Worm (Caenorhabditis elegans) whole organism, L2 larva: ENCODE measurements around the gene str-15.

Experiments used
- C34F6.9 ChIP-seq: fragments of 150-350 bp; optimal IDR thresholded peaks from 2 replicates; lab custom pipeline; 2014; ENCODE audit warnings: missing biosample characterization, missing genetic modification characterization
- F13H6.1 ChIP-seq: sonication (generic microtip); optimal IDR thresholded peaks from 2 replicates; lab custom pipeline; 2016; ENCODE audit warnings: missing genetic modification characterization, missing compliant biosample characterization
- R02D3.7 ChIP-seq: fragments of 150-350 bp; optimal IDR thresholded peaks from 2 replicates; lab custom pipeline; 2014; ENCODE audit warnings: missing biosample characterization, missing genetic modification characterization
- Y55F3AM.14 ChIP-seq: fragments of 200-800 bp; sonication (Bioruptor generic); optimal IDR thresholded peaks from 2 replicates; lab custom pipeline; 2018; ENCODE audit warnings: mild to moderate bottlenecking, missing genetic modification characterization, missing compliant biosample characterization
- alr-1 ChIP-seq: fragments of 150-350 bp; optimal IDR thresholded peaks from 2 replicates; lab custom pipeline; 2014; ENCODE audit warnings: missing biosample characterization, missing genetic modification characterization
- ama-1 ChIP-seq: fragments of 150-350 bp; optimal IDR thresholded peaks from 2 replicates; lab custom pipeline; 2018; ENCODE audit warnings: inconsistent platforms
- blmp-1 ChIP-seq: sonication (generic microtip); optimal IDR thresholded peaks from 2 replicates; lab custom pipeline; 2017; ENCODE audit warnings: missing genetic modification characterization, mild to moderate bottlenecking, missing compliant biosample characterization, antibody characterized with exemption, moderate library complexity; ENCODE audit not compliant: insufficient read depth
- crh-2 ChIP-seq: sonication (generic microtip); optimal IDR thresholded peaks from 2 replicates; lab custom pipeline; 2017; ENCODE audit warnings: missing biosample characterization, missing genetic modification characterization
- egl-27 ChIP-seq: sonication (generic microtip); optimal IDR thresholded peaks from 3 replicates; lab custom pipeline; 2017; ENCODE audit warnings: missing biosample characterization, missing genetic modification reagents, missing genetic modification characterization
- elt-3 ChIP-seq: sonication (generic microtip); optimal IDR thresholded peaks from 2 replicates; lab custom pipeline; 2017; ENCODE audit warnings: missing biosample characterization, missing genetic modification characterization
- fos-1 ChIP-seq: fragments of 150-350 bp; optimal IDR thresholded peaks from 2 replicates; lab custom pipeline; 2014; ENCODE audit warnings: missing biosample characterization, missing genetic modification characterization
- gmeb-1 ChIP-seq: fragments of 150-350 bp; optimal IDR thresholded peaks from 2 replicates; lab custom pipeline; 2014; ENCODE audit warnings: missing biosample characterization, missing genetic modification characterization
- lin-11 ChIP-seq: fragments of 150-350 bp; sonication (generic microtip); optimal IDR thresholded peaks from 2 replicates; lab custom pipeline; 2014; ENCODE audit warnings: missing biosample characterization, missing genetic modification characterization, inconsistent platforms, mixed read lengths
- lin-13 ChIP-seq: fragments of 150-350 bp; optimal IDR thresholded peaks from 2 replicates; lab custom pipeline; 2014; ENCODE audit warnings: missing biosample characterization, missing genetic modification reagents, missing genetic modification characterization
- lin-39 ChIP-seq: fragments of 150-350 bp; optimal IDR thresholded peaks from 2 replicates; lab custom pipeline; 2014; ENCODE audit warnings: missing biosample characterization, missing genetic modification reagents, missing genetic modification characterization
- lsy-2 ChIP-seq, 2 experiments: fragments of 150-350 bp in 1 of 2; sonication (generic microtip) in 1 of 2; optimal IDR thresholded peaks; 2 replicates each; lab custom pipeline; 2014 to 2017; ENCODE audit warnings: missing biosample characterization in 2 of 2, missing genetic modification characterization in 2 of 2
- mbf-1 ChIP-seq: sonication (generic microtip); optimal IDR thresholded peaks from 2 replicates; lab custom pipeline; 2017; ENCODE audit warnings: missing biosample characterization, missing genetic modification characterization
- mdl-1 ChIP-seq, 2 experiments: fragments of 150-350 bp in 1 of 2; sonication (generic microtip) in 1 of 2; optimal IDR thresholded peaks; 2 replicates each; lab custom pipeline; 2017; ENCODE audit warnings: missing biosample characterization in 2 of 2, missing genetic modification characterization in 2 of 2
- nhr-10 ChIP-seq: sonication (generic microtip); optimal IDR thresholded peaks from 2 replicates; lab custom pipeline; 2017; ENCODE audit warnings: missing biosample characterization, missing genetic modification characterization
- nhr-11 ChIP-seq: fragments of 150-350 bp; optimal IDR thresholded peaks from 2 replicates; lab custom pipeline; 2014; ENCODE audit warnings: missing biosample characterization, missing genetic modification characterization
- nhr-12 ChIP-seq: fragments of 150-350 bp; optimal IDR thresholded peaks from 2 replicates; lab custom pipeline; 2014; ENCODE audit warnings: missing biosample characterization, missing genetic modification characterization
- nhr-129 ChIP-seq: fragments of 150-350 bp; optimal IDR thresholded peaks from 2 replicates; lab custom pipeline; 2014; ENCODE audit warnings: missing biosample characterization, missing genetic modification characterization
- nhr-21 ChIP-seq: fragments of 150-350 bp; optimal IDR thresholded peaks from 2 replicates; lab custom pipeline; 2014; ENCODE audit warnings: missing biosample characterization, missing genetic modification characterization
- nhr-23 ChIP-seq: fragments of 150-350 bp; optimal IDR thresholded peaks from 2 replicates; lab custom pipeline; 2014; ENCODE audit warnings: missing biosample characterization, missing genetic modification reagents, missing genetic modification characterization
- nhr-237 ChIP-seq: fragments of 150-350 bp; optimal IDR thresholded peaks from 2 replicates; lab custom pipeline; 2014; ENCODE audit warnings: missing biosample characterization, missing genetic modification characterization
- nhr-6 ChIP-seq: fragments of 150-350 bp; optimal IDR thresholded peaks from 2 replicates; lab custom pipeline; 2014; ENCODE audit warnings: missing biosample characterization, missing genetic modification characterization
- nhr-77 ChIP-seq: fragments of 150-350 bp; optimal IDR thresholded peaks from 2 replicates; lab custom pipeline; 2014; ENCODE audit warnings: missing biosample characterization, missing genetic modification characterization
- sem-4 ChIP-seq: fragments of 150-350 bp; optimal IDR thresholded peaks from 2 replicates; lab custom pipeline; 2014; ENCODE audit warnings: missing biosample characterization, missing genetic modification reagents, missing genetic modification characterization
- skn-1 ChIP-seq: sonication (generic microtip); optimal IDR thresholded peaks from 2 replicates; lab custom pipeline; 2017; ENCODE audit warnings: missing biosample characterization, missing genetic modification characterization
- sma-3 ChIP-seq: sonication (generic microtip); optimal IDR thresholded peaks from 2 replicates; lab custom pipeline; 2016; ENCODE audit warnings: missing genetic modification reagents, missing genetic modification characterization, missing compliant biosample characterization
- sma-9 ChIP-seq, 2 experiments: fragments of 150-350 bp in 1 of 2; sonication (generic microtip) in 1 of 2; optimal IDR thresholded peaks; 2 replicates each; lab custom pipeline; 2014 to 2016; ENCODE audit warnings: missing genetic modification characterization in 2 of 2, mild to moderate bottlenecking in 1 of 2, missing biosample characterization in 1 of 2, missing compliant biosample characterization in 1 of 2, missing genetic modification reagents in 1 of 2, moderate library complexity in 1 of 2
- unc-39 ChIP-seq: fragments of 150-350 bp; optimal IDR thresholded peaks from 2 replicates; lab custom pipeline; 2014; ENCODE audit warnings: missing biosample characterization, missing genetic modification characterization
- unc-62 ChIP-seq: fragments of 150-350 bp; optimal IDR thresholded peaks from 2 replicates; lab custom pipeline; 2014; ENCODE audit warnings: missing biosample characterization, missing genetic modification reagents, missing genetic modification characterization
- zag-1 ChIP-seq: fragments of 150-350 bp; optimal IDR thresholded peaks from 2 replicates; lab custom pipeline; 2014; ENCODE audit warnings: missing biosample characterization, missing genetic modification characterization
- ztf-1 ChIP-seq: fragments of 200-800 bp; sonication (Bioruptor generic); conservative IDR thresholded peaks from 2 replicates; pipeline ENCODE4 v1.3.6; 2022; ENCODE audit warnings: missing genetic modification characterization, missing compliant biosample characterization
- ztf-11 ChIP-seq: sonication (generic microtip); optimal IDR thresholded peaks from 2 replicates; lab custom pipeline; 2017; ENCODE audit warnings: missing biosample characterization, missing genetic modification characterization
- ztf-4 ChIP-seq: fragments of 150-350 bp; optimal IDR thresholded peaks from 2 replicates; lab custom pipeline; 2014; ENCODE audit warnings: missing biosample characterization, missing genetic modification characterization

str-15 gene

ce11 chrV:16480919-16481630, 22.5 kb upstream of the str-15 start, which contains the start of the genes F57E7.4 and spig-6:
F57E7.4 (minus strand) TSS chrV:16481019.
spig-6 (plus strand) TSS chrV:16481580.
- TF ChIP-seq sem-4 (no peak), sma-3 (GFP tag; lab: Kevin White, UChicago) (no peak), mdl-1 (tag; optimal IDR thresholded peaks at IDR 0.05; lab: Kevin White, UChicago) (no peak), nhr-10 (tag; lab: Kevin White, UChicago) (no peak), zag-1 (tag; lab: Kevin White, UChicago) (no peak), ztf-1 (no peak), skn-1 (no peak), mbf-1 (tag; lab: Kevin White, UChicago) (no peak), ztf-4 (no peak), Y55F3AM.14 (GFP tag; lab: Kevin White, UChicago) (no peak), nhr-21 (no peak), sma-9 (GFP tag; optimal IDR thresholded peaks at IDR 0.05; lab: Kevin White, UChicago) (no peak), sma-9 (tag; optimal IDR thresholded peaks at IDR 0.05; lab: Kevin White, UChicago) (no peak), lin-13 (GFP tag; lab: Kevin White, UChicago) (no peak)
- TF ChIP-seq, all 48 proteins: peak for 0

ce11 chrV:16479275-16479674, 20.7 kb upstream of the str-15 start, which contains the start of gene T08G3.11:
T08G3.11 (minus strand) TSS chrV:16479375.
- TF ChIP-seq mbf-1 (tag; lab: Kevin White, UChicago) (no peak), ztf-4 (no peak), egl-27 (tag; lab: Kevin White, UChicago) (no peak)

- no peak for TF ChIP-seq ztf-4
- no peak for TF ChIP-seq nhr-23 (tag; lab: Kevin White, UChicago)
- no peak for TF ChIP-seq R02D3.7 (tag; lab: Kevin White, UChicago)
- TF ChIP-seq nhr-11 (tag; lab: Kevin White, UChicago), result no peak
- no peak for TF ChIP-seq alr-1 (tag; lab: Kevin White, UChicago)
- TF ChIP-seq mdl-1 (tag; optimal IDR thresholded peaks at IDR 0.05; lab: Kevin White, UChicago), result no peak
Measured at ce11 chrV:16471995-16472563, 13.5 kb upstream of the str-15 start, which contains the start of gene srw-35. srw-35 (plus strand) TSS chrV:16472513.

DNA sequence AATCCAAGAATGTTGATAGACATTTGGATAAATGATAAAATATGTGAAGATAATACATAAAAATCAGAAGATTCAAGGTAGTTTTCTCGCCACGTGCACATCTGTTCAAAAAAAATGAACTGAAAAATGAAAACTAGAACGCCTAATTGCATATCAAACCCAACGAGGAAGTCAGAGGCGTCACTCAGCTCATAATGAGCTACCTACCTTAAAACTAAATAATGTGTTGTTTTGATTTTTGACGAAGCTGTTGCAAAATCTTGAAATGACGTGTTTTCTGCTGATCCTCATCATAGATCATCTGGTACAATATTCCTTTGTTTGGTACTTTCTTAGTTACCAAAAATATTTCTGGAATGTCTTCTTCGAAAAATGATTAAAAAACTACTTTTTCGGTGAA, 12.3 kb upstream of the str-15 start, which contains the start of gene srh-138:
Gene srh-138, minus strand, starts transcription at position 101 of the 400 bp plus-strand sequence.
- TF ChIP-seq unc-62 (GFP tag; lab: Kevin White, UChicago) (no peak), lin-39 (tag; lab: Kevin White, UChicago) (no peak), skn-1 (no peak), nhr-6 (tag; lab: Kevin White, UChicago) (no peak), nhr-77 (tag; lab: Kevin White, UChicago) (no peak), F13H6.1 (no peak), ztf-11 (tag; lab: Kevin White, UChicago) (no peak), mdl-1 (tag; optimal IDR thresholded peaks at IDR 0.05; lab: Kevin White, UChicago) (no peak), fos-1 (tag; lab: Kevin White, UChicago) (no peak), unc-39 (tag; lab: Kevin White, UChicago) (no peak), lsy-2 (tag; optimal IDR thresholded peaks at IDR 0.05; lab: Kevin White, UChicago) (no peak), ztf-4 (no peak), sma-3 (GFP tag; lab: Kevin White, UChicago) (no peak), nhr-237 (tag; lab: Kevin White, UChicago) (no peak), C34F6.9 (tag; lab: Kevin White, UChicago) (no peak), sem-4 (no peak), crh-2 (tag; lab: Kevin White, UChicago) (no peak)

DNA sequence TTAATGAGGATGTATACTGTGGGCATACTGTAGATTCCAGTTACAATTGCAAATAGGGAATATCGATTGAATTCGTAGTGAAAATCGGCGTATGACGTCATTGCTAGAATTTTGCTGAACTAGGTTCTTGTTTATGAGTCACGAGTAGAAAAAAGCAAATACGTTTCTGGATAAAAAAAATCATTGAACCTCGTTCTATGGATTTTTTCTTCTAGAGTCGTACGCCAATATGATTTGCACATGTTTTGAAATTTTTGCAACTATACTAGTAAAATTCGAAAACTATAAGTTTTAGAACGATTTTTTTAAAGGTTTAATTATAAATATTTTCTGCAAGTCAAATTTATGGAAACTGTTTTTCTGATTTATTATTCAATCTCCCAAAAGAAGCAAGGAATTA, 9.2 kb upstream of the str-15 start, which contains the start of gene sru-44:
Gene sru-44, minus strand, starts transcription at position 101 of the 400 bp plus-strand sequence.
- TF ChIP-seq sem-4 (no peak), nhr-237 (tag; lab: Kevin White, UChicago) (no peak), Y55F3AM.14 (GFP tag; lab: Kevin White, UChicago) (no peak), ama-1 (no peak), C34F6.9 (tag; lab: Kevin White, UChicago) (no peak), lsy-2 (tag; optimal IDR thresholded peaks at IDR 0.05; lab: Kevin White, UChicago) (no peak), sma-3 (GFP tag; lab: Kevin White, UChicago) (no peak), blmp-1 (no peak), nhr-129 (tag; lab: Kevin White, UChicago) (no peak), lin-39 (tag; lab: Kevin White, UChicago) (no peak), lin-11 (tag; lab: Kevin White, UChicago) (no peak), nhr-21 (no peak), nhr-12 (tag; lab: Kevin White, UChicago) (no peak), lin-13 (GFP tag; lab: Kevin White, UChicago) (no peak), sma-9 (GFP tag; optimal IDR thresholded peaks at IDR 0.05; lab: Kevin White, UChicago) (no peak), sma-9 (tag; optimal IDR thresholded peaks at IDR 0.05; lab: Kevin White, UChicago) (no peak), nhr-77 (tag; lab: Kevin White, UChicago) (no peak), elt-3 (tag; lab: Kevin White, UChicago) (no peak), gmeb-1 (tag; lab: Kevin White, UChicago) (no peak), unc-39 (tag; lab: Kevin White, UChicago) (no peak), F13H6.1 (no peak)
